Worm (Caenorhabditis elegans) whole organism, young adult: ENCODE data around the gene ufc-1.

ENCODE experiments used
- C17E4.6 ChIP-seq: fragments of 200-800 bp; sonication (Bioruptor generic); IDR thresholded peaks from 2 replicates; pipeline ENCODE4 v1.3.6; 2022; ENCODE audit warnings: missing genetic modification reagents, missing genetic modification characterization, missing compliant biosample characterization
- F23B12.7 ChIP-seq: sonication (generic microtip); optimal IDR thresholded peaks from 2 replicates; lab custom pipeline; 2017; ENCODE audit warnings: missing genetic modification characterization, mild to moderate bottlenecking, missing compliant biosample characterization, antibody characterized with exemption, moderate library complexity; ENCODE audit not compliant: insufficient read depth
- F37B4.10 ChIP-seq: fragments of 200-800 bp; sonication (Bioruptor generic); IDR thresholded peaks from 2 replicates; pipeline ENCODE4 v1.3.6; 2022; ENCODE audit warnings: missing genetic modification characterization, missing compliant biosample characterization
- F55B11.4 ChIP-seq: sonication (generic microtip); optimal IDR thresholded peaks from 2 replicates; lab custom pipeline; 2016; ENCODE audit warnings: missing compliant biosample characterization, missing genetic modification characterization, borderline replicate concordance; ENCODE audit not compliant: insufficient read depth
- F57C9.4 ChIP-seq: sonication (generic microtip); optimal IDR thresholded peaks from 2 replicates; lab custom pipeline; 2017; ENCODE audit warnings: mild to moderate bottlenecking, missing genetic modification characterization, missing compliant biosample characterization
- K11D2.4 ChIP-seq: fragments of 200-800 bp; sonication (Bioruptor generic); IDR thresholded peaks from 2 replicates; pipeline ENCODE4 v1.3.6; 2022; ENCODE audit warnings: missing genetic modification reagents, missing genetic modification characterization, missing compliant biosample characterization
- Y53F4B.3 ChIP-seq: fragments of 200-800 bp; sonication (Bioruptor generic); IDR thresholded peaks from 2 replicates; pipeline ENCODE4 v1.3.6; 2022; ENCODE audit warnings: missing genetic modification reagents, missing genetic modification characterization, missing compliant biosample characterization
- Y56A3A.18 ChIP-seq: fragments of 200-800 bp; sonication (Bioruptor generic); IDR thresholded peaks from 2 replicates; pipeline ENCODE4 v1.3.6; 2022; ENCODE audit warnings: missing genetic modification reagents, missing genetic modification characterization, missing compliant biosample characterization
- Y79H2A.3 ChIP-seq: fragments of 200-800 bp; sonication (Bioruptor generic); conservative IDR thresholded peaks from 2 replicates; pipeline ENCODE4 v1.3.6; 2022; ENCODE audit warnings: missing genetic modification reagents, missing genetic modification characterization, missing compliant biosample characterization
- aptf-3 ChIP-seq: fragments of 200-800 bp; sonication (Bioruptor generic); IDR thresholded peaks from 2 replicates; pipeline ENCODE4 v1.3.6; 2022; ENCODE audit warnings: missing genetic modification characterization, missing compliant biosample characterization
- attf-6 ChIP-seq: fragments of 200-800 bp; sonication (Bioruptor generic); IDR thresholded peaks from 2 replicates; pipeline ENCODE4 v1.3.6; 2022; ENCODE audit warnings: missing genetic modification reagents, missing genetic modification characterization, missing compliant biosample characterization
- bed-1 ChIP-seq: fragments of 200-800 bp; sonication (Bioruptor generic); IDR thresholded peaks from 2 replicates; pipeline ENCODE4 v1.3.6; 2022; ENCODE audit warnings: missing genetic modification reagents, missing genetic modification characterization, missing compliant biosample characterization
- cebp-1 ChIP-seq, 2 experiments: fragments of 200-800 bp in 1 of 2; sonication (Bioruptor generic) in 1 of 2; sonication (generic microtip) in 1 of 2; IDR thresholded peaks in 1 of 2; optimal IDR thresholded peaks in 1 of 2; 2 replicates each; pipeline versions ENCODE4 v1.3.6 to Lab custom; 2017 to 2022; ENCODE audit warnings: missing compliant biosample characterization in 2 of 2, missing genetic modification characterization in 2 of 2, mild to moderate bottlenecking in 1 of 2, missing genetic modification reagents in 1 of 2, moderate library complexity in 1 of 2
- ceh-40 ChIP-seq: fragments of 200-800 bp; sonication (Bioruptor generic); IDR thresholded peaks from 2 replicates; pipeline ENCODE4 v1.3.6; 2022; ENCODE audit warnings: missing genetic modification characterization, missing compliant biosample characterization
- die-1 ChIP-seq: sonication (generic microtip); optimal IDR thresholded peaks from 2 replicates; lab custom pipeline; 2016; ENCODE audit warnings: missing genotype, mild to moderate bottlenecking, missing genetic modification characterization, missing compliant biosample characterization
- dox-1 ChIP-seq: fragments of 200-800 bp; sonication (Bioruptor generic); IDR thresholded peaks from 2 replicates; pipeline ENCODE4 v1.3.6; 2022; ENCODE audit warnings: missing genetic modification reagents, missing genetic modification characterization, missing compliant biosample characterization
- dpff-1 ChIP-seq: sonication (generic microtip); optimal IDR thresholded peaks from 2 replicates; lab custom pipeline; 2017; ENCODE audit warnings: mild to moderate bottlenecking, missing genetic modification characterization, missing compliant biosample characterization
- ets-4 ChIP-seq: fragments of 200-800 bp; sonication (Bioruptor generic); optimal IDR thresholded peaks from 2 replicates; lab custom pipeline; 2018; ENCODE audit warnings: mild to moderate bottlenecking, missing genetic modification characterization, missing compliant biosample characterization
- hmg-20 ChIP-seq: fragments of 200-800 bp; sonication (Bioruptor generic); IDR thresholded peaks from 2 replicates; pipeline ENCODE4 v1.3.6; 2022; ENCODE audit warnings: missing genetic modification reagents, missing genetic modification characterization, missing compliant biosample characterization
- lin-26 ChIP-seq: fragments of 200-800 bp; sonication (Bioruptor generic); IDR thresholded peaks from 2 replicates; pipeline ENCODE4 v1.3.6; 2022; ENCODE audit warnings: missing genetic modification reagents, missing genetic modification characterization, missing compliant biosample characterization
- lin-40 ChIP-seq: sonication (generic microtip); optimal IDR thresholded peaks from 2 replicates; lab custom pipeline; 2016; ENCODE audit warnings: missing genetic modification characterization, mild to moderate bottlenecking, missing compliant biosample characterization, missing genotype, missing genetic modification reagents
- lir-1 ChIP-seq: fragments of 200-800 bp; sonication (Bioruptor generic); conservative IDR thresholded peaks from 2 replicates; pipeline ENCODE4 v1.3.6; 2022; ENCODE audit warnings: missing genetic modification reagents, missing genetic modification characterization, missing compliant biosample characterization
- mel-28 ChIP-seq: sonication (generic microtip); optimal IDR thresholded peaks from 2 replicates; lab custom pipeline; 2016; ENCODE audit warnings: borderline replicate concordance, mild to moderate bottlenecking, missing genetic modification characterization, missing compliant biosample characterization
- nfya-2 ChIP-seq: fragments of 200-800 bp; sonication (Bioruptor generic); IDR thresholded peaks from 2 replicates; pipeline ENCODE4 v1.3.6; 2022; ENCODE audit warnings: missing genetic modification reagents, missing genetic modification characterization, missing compliant biosample characterization
- nfyb-1 ChIP-seq: fragments of 200-800 bp; sonication (Bioruptor generic); IDR thresholded peaks from 2 replicates; pipeline ENCODE4 v1.3.6; 2022; ENCODE audit warnings: missing genetic modification reagents, missing genetic modification characterization, missing compliant biosample characterization
- nhr-120 ChIP-seq: fragments of 200-800 bp; sonication (Bioruptor generic); IDR thresholded peaks from 2 replicates; pipeline ENCODE4 v1.3.6; 2022; ENCODE audit warnings: missing genetic modification characterization, missing compliant biosample characterization
- nhr-179 ChIP-seq: sonication (generic microtip); optimal IDR thresholded peaks from 2 replicates; lab custom pipeline; 2016; ENCODE audit warnings: mild to moderate bottlenecking, missing genetic modification characterization, missing compliant biosample characterization
- nhr-27 ChIP-seq: fragments of 200-800 bp; sonication (Bioruptor generic); optimal IDR thresholded peaks from 2 replicates; lab custom pipeline; 2018; ENCODE audit warnings: mild to moderate bottlenecking, missing genetic modification characterization, moderate library complexity, missing compliant biosample characterization
- pha-4 ChIP-seq: fragments of 150-350 bp; sonication (generic microtip); optimal IDR thresholded peaks from 2 replicates; lab custom pipeline; 2014; ENCODE audit warnings: missing biosample characterization, missing genetic modification reagents, missing genetic modification characterization
- snpc-4 ChIP-seq, 5 experiments: fragments of 150-350 bp in 1 of 5; sonication (generic microtip) in 4 of 5; optimal IDR thresholded peaks; 2 replicates each; lab custom pipeline; 2014 to 2018; ENCODE audit warnings: missing genetic modification characterization in 5 of 5, missing biosample characterization in 3 of 5, antibody characterized with exemption in 2 of 5, mild to moderate bottlenecking in 2 of 5, missing compliant biosample characterization in 2 of 5, missing genotype in 2 of 5, moderate library complexity in 2 of 5, missing genetic modification reagents in 1 of 5
- somi-1 ChIP-seq: fragments of 200-800 bp; sonication (Bioruptor generic); optimal IDR thresholded peaks from 2 replicates; lab custom pipeline; 2018; ENCODE audit warnings: mild to moderate bottlenecking, missing genetic modification characterization, missing compliant biosample characterization
- tbx-9 ChIP-seq: sonication (generic microtip); optimal IDR thresholded peaks from 2 replicates; lab custom pipeline; 2016; ENCODE audit warnings: borderline replicate concordance, missing genetic modification characterization, inconsistent platforms, missing compliant biosample characterization
- tlf-1 ChIP-seq: fragments of 200-800 bp; sonication (Bioruptor generic); optimal IDR thresholded peaks from 2 replicates; lab custom pipeline; 2018; ENCODE audit warnings: mild to moderate bottlenecking, missing genetic modification characterization, missing compliant biosample characterization
- unc-130 ChIP-seq: sonication (generic microtip); optimal IDR thresholded peaks from 2 replicates; lab custom pipeline; 2016; ENCODE audit warnings: missing genetic modification reagents, missing genetic modification characterization, missing compliant biosample characterization
- zfh-2 ChIP-seq: fragments of 200-800 bp; sonication (Bioruptor generic); conservative IDR thresholded peaks from 2 replicates; pipeline ENCODE4 v1.3.6; 2022; ENCODE audit warnings: missing genetic modification reagents, missing genetic modification characterization, missing compliant biosample characterization
- ztf-22 ChIP-seq: fragments of 200-800 bp; sonication (Bioruptor generic); optimal IDR thresholded peaks from 2 replicates; lab custom pipeline; 2018; ENCODE audit warnings: mild to moderate bottlenecking, missing genetic modification characterization, moderate library complexity, missing compliant biosample characterization
- ztf-3 ChIP-seq: fragments of 200-800 bp; sonication (Bioruptor generic); optimal IDR thresholded peaks from 2 replicates; lab custom pipeline; 2018; ENCODE audit warnings: mild to moderate bottlenecking, missing genetic modification characterization, missing compliant biosample characterization
- ztf-6 ChIP-seq: fragments of 200-800 bp; sonication (Bioruptor generic); IDR thresholded peaks from 2 replicates; pipeline ENCODE4 v1.3.6; 2022; ENCODE audit warnings: missing genetic modification reagents, missing genetic modification characterization, missing compliant biosample characterization

ufc-1 gene

DNA sequence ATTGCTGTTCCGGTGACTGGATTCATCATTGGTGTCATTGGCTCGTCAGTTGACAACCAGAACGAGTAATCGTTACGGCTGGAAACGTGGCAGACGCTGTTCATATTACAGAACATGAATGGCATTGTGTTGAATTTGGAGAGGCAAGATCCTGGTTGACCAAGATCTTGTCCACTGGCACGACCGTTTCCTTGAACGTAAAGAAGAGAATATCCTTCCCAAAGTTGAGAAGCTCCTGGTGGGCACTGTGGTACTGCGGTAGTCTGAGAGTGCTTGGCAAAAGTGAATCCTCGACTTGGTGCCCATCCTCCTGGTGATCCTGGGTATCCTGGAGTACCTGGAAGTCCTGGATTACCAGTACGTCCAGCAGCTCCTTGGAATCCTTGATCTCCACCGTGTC, 6.7 kb downstream of the ufc-1 start:
- TF ChIP-seq nhr-27 (tag; lab: Kevin White, UChicago) (no peak), tbx-9 (tag; lab: Kevin White, UChicago) (no peak), unc-130 (GFP tag; lab: Kevin White, UChicago) (no peak), F55B11.4 (tag; lab: Kevin White, UChicago) (no peak), Y56A3A.18 (no peak), ets-4 (GFP tag; lab: Kevin White, UChicago) (no peak), nfyb-1 (GFP tag; lab: Robert Waterston, UW) (no peak), nfya-2 (no peak)

DNA sequence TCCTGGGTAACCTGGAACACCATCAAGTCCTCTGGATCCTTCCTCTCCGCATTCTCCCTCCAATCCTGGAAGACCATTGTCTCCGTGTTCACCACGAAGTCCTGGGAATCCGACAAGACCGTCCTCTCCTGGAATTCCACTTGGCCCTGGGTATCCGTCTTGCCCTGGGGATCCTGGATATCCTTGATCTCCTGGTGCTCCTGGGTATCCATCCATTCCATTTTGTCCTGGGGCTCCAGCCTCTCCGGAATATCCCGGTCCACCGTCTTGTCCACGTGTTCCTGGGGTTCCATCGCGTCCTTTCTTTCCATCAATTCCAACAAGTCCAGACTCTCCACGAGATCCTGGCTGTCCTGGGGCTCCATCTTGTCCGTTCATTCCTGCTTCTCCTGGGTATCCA, 8.7 kb downstream of the ufc-1 start:
- TF ChIP-seq zfh-2 (GFP tag; lab: Robert Waterston, UW) = peak; percentile 29; the same call in 1 of the 2 replicates
- no peak for TF ChIP-seq F57C9.4 (tag; lab: Kevin White, UChicago)
- TF ChIP-seq snpc-4 (GFP tag; optimal IDR thresholded peaks at IDR 0.05; lab: Kevin White, UChicago) = no peak
- TF ChIP-seq snpc-4 (tag; optimal IDR thresholded peaks at IDR 0.05; lab: Kevin White, UChicago) = no peak
- TF ChIP-seq lir-1 (GFP tag; lab: Robert Waterston, UW) = no peak

DNA sequence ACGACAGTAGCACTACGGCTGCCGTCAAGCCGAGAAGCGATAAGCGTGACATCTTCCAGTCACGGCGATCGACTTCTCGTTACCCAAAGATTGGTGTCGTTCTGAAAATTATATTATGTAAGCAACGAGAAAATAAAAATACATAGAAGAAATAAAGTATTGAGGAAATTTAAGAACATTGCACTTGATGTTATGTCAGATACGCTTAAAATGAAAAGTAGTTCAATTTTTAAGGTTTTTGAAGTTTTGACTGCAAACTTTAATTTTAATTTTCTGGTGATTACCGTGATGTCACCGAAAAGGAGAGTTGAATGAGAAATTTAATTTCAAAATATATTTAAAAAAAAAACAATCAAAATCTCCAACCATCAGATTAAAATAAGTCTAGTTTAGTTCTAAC, 13.0 kb downstream of the ufc-1 start, which contains the start of gene emb-9:
Gene emb-9 (minus strand): TSS at position 101 of the 400 bp plus-strand sequence.
- TF ChIP-seq lin-40 (tag; lab: Kevin White, UChicago) = no peak
- no peak for TF ChIP-seq die-1 (tag; lab: Kevin White, UChicago)
- no peak for TF ChIP-seq ceh-40 (GFP tag; lab: Robert Waterston, UW)
- no peak for TF ChIP-seq dox-1 (GFP tag; lab: Robert Waterston, UW)
- TF ChIP-seq dpff-1 (tag; lab: Kevin White, UChicago) = no peak
- no peak for TF ChIP-seq Y53F4B.3 (GFP tag; lab: Robert Waterston, UW)
- TF ChIP-seq tbx-9 (tag; lab: Kevin White, UChicago) = no peak
- no peak for TF ChIP-seq ztf-6 (GFP tag; lab: Robert Waterston, UW)
- no peak for TF ChIP-seq aptf-3 (GFP tag; lab: Robert Waterston, UW)
- TF ChIP-seq nhr-179 = no peak
- no peak for TF ChIP-seq F37B4.10 (GFP tag; lab: Robert Waterston, UW)
- no peak for TF ChIP-seq Y79H2A.3 (GFP tag; lab: Robert Waterston, UW)
- no peak for TF ChIP-seq Y56A3A.18

DNA sequence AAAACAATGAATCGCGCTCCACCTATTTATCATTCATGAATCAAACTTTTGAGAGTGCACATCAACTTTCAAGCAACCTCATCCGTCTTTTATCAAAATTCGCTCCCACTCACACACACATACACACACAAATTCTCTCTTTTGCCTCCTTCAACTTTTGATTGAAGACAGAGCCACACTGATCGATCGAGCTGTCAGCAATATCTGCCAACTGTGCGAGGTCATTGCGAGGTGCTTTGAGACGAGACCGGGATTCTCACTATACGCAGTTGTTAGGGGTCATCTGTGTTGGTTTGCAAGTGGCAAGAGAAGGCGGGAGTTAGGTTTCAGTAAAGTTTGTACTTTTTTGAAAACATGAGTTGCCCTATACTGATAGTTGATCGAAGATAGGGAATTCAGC, 14.8 kb downstream of the ufc-1 start:
- TF ChIP-seq bed-1 (GFP tag; lab: Robert Waterston, UW) (no peak), nhr-179 (no peak), lin-26 (GFP tag; lab: Robert Waterston, UW) (no peak), K11D2.4 (GFP tag; lab: Robert Waterston, UW) (no peak), nhr-120 (GFP tag; lab: Robert Waterston, UW) (no peak), mel-28 (tag; lab: Kevin White, UChicago) (no peak), ztf-22 (no peak), ztf-3 (GFP tag; lab: Kevin White, UChicago) (no peak), somi-1 (GFP tag; lab: Kevin White, UChicago) (no peak), nhr-27 (tag; lab: Kevin White, UChicago) (no peak), cebp-1 (GFP tag; IDR thresholded peaks at IDR 0.05; lab: Robert Waterston, UW) (no peak), cebp-1 (tag; optimal IDR thresholded peaks at IDR 0.05; lab: Kevin White, UChicago) (no peak), attf-6 (GFP tag; lab: Robert Waterston, UW) (no peak), F23B12.7 (no peak), tlf-1 (GFP tag; lab: Kevin White, UChicago) (no peak), hmg-20 (GFP tag; lab: Robert Waterston, UW) (no peak), pha-4 (no peak), C17E4.6 (GFP tag; lab: Robert Waterston, UW) (no peak), lin-40 (tag; lab: Kevin White, UChicago) (no peak)
